Worm (Caenorhabditis elegans) whole organism, late embryonic: Measurements from ENCODE around the gene F43E2.6.

ENCODE experiments used
- K02D7.2 ChIP-seq: sonication (generic microtip); optimal IDR thresholded peaks from 2 replicates; lab custom pipeline; 2017; ENCODE audit warnings: mild to moderate bottlenecking, missing genetic modification characterization, missing compliant biosample characterization
- ceh-19 ChIP-seq: fragments of 200-800 bp; sonication (Bioruptor generic); optimal IDR thresholded peaks from 2 replicates; lab custom pipeline; 2018; ENCODE audit warnings: mild to moderate bottlenecking, missing genetic modification characterization, missing compliant biosample characterization
- nfya-1 ChIP-seq: sonication (generic microtip); optimal IDR thresholded peaks from 2 replicates; lab custom pipeline; 2017; ENCODE audit warnings: missing genetic modification characterization, mild to moderate bottlenecking, missing compliant biosample characterization, antibody characterized with exemption, moderate library complexity
- sox-2 ChIP-seq: fragments of 200-800 bp; sonication (Bioruptor generic); IDR thresholded peaks from 2 replicates; pipeline ENCODE4 v1.3.6; 2022; ENCODE audit warnings: missing genetic modification reagents, missing genetic modification characterization, missing compliant biosample characterization
- tbx-7 ChIP-seq: sonication (generic microtip); optimal IDR thresholded peaks from 2 replicates; lab custom pipeline; 2016; ENCODE audit warnings: missing genotype, missing genetic modification characterization, missing compliant biosample characterization

DNA sequence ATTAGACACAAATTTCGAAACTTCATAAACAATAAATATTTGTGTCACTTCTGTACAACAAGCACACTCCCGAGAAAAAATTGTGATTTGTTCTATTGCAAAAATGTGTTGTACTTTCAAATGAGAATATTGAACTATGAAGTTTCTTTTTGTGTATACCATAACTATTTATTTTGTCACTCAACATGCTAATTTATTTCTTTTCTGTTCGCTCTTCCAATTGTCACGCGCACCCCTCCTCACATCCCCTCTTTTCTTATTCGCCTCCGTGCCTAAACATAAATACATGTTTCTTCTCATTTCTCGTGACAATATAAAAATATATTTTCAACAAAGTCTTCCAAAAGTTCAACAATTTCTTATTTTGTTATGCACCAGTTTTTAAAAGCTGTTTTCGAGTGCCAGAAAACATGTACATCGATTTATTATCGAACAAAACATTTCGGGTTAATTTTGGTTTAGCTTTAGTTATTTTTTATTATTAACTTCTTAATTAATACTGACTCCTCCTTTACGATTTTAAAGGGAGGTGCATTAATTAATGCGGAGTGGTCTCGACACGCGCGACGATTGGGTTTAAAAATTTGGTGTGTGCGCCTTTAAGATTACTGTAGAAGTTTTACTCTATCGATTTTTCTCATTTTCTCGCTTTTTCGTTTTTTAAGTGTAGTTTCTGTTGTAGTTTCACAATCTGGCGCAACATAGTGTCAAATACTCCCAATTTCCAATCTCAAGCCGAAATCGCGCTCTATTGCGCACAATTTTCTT, 25.4 kb upstream of the F43E2.6 start:
- TF ChIP-seq tbx-7 (tag; lab: Kevin White, UChicago) (no peak), nfya-1 (tag; lab: Kevin White, UChicago) (no peak), ceh-19 (no peak), sox-2 (GFP tag; lab: Robert Waterston, UW) (no peak), K02D7.2 (tag; lab: Kevin White, UChicago) (no peak)
